Worm (Caenorhabditis elegans) whole organism, midembryonic: ENCODE data around the gene ipla-5.
A peak's percentile ranks its signal among the peaks of the same experiment; 100 is the strongest.
"Not testable (repeated sequence)": the region's sequence is repeated elsewhere in the genome, so short reads cannot be mapped to it uniquely, and the experiment has no call there.

Experiments
- T22C8.4 ChIP-seq: fragments of 200-800 bp; sonication (Bioruptor generic); IDR thresholded peaks from 2 replicates; pipeline ENCODE4 v1.3.6; 2022; ENCODE audit warnings: missing genetic modification characterization, missing compliant biosample characterization
- cog-1 ChIP-seq: sonication (generic microtip); optimal IDR thresholded peaks from 2 replicates; lab custom pipeline; 2016; ENCODE audit warnings: missing genetic modification characterization, missing compliant biosample characterization
- flt-1 ChIP-seq: fragments of 200-800 bp; sonication (Bioruptor generic); IDR thresholded peaks from 2 replicates; pipeline ENCODE4 v1.3.6; 2022; ENCODE audit warnings: missing genetic modification characterization, missing compliant biosample characterization
- klf-2 ChIP-seq: fragments of 200-800 bp; sonication (Bioruptor generic); conservative IDR thresholded peaks from 2 replicates; pipeline ENCODE4 v1.3.6; 2022; ENCODE audit warnings: missing genetic modification reagents, missing genetic modification characterization, missing compliant biosample characterization
- med-1 ChIP-seq: sonication (generic microtip); optimal IDR thresholded peaks from 2 replicates; lab custom pipeline; 2017; ENCODE audit warnings: missing genetic modification characterization, mild to moderate bottlenecking, missing compliant biosample characterization, antibody characterized with exemption, missing genetic modification reagents; ENCODE audit not compliant: insufficient read depth
- ref-1 ChIP-seq: fragments of 200-800 bp; sonication (Bioruptor generic); conservative IDR thresholded peaks from 2 replicates; pipeline ENCODE4 v1.3.6; 2022; ENCODE audit warnings: missing genetic modification reagents, missing genetic modification characterization, missing compliant biosample characterization
- tab-1 ChIP-seq: fragments of 200-800 bp; sonication (Bioruptor generic); IDR thresholded peaks from 2 replicates; pipeline ENCODE4 v1.3.6; 2022; ENCODE audit warnings: missing genetic modification characterization, missing compliant biosample characterization
- ztf-23 ChIP-seq: fragments of 200-800 bp; sonication (Bioruptor generic); IDR thresholded peaks from 2 replicates; pipeline ENCODE4 v1.3.6; 2022; ENCODE audit warnings: missing genetic modification reagents, missing genetic modification characterization, missing compliant biosample characterization
- ztf-29 ChIP-seq: fragments of 200-800 bp; sonication (Bioruptor generic); IDR thresholded peaks from 2 replicates; pipeline ENCODE4 v1.3.6; 2022; ENCODE audit warnings: missing genetic modification reagents, missing genetic modification characterization, missing compliant biosample characterization

Gene ipla-5

DNA sequence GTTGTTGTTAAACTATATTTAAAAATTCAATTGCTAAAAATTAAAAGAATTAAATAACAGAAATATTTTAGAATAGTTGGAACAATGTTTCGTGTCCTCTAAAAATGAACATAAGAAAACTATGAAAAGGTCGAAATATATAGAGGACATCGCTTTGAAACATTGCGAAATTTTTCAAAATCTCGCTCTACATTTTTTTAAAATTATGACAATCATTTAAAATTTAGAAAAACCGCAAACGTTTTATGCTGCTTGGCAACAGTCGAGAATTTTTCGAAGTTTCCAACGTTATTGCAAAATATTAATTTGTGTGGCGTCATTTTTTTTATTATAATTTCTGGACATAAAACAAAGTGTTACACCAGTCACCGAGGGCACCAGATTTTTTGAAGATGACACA lies at the start of gene ipla-5, which contains the start of gene parg-2:
Gene ipla-5 (plus strand): TSS at position 216 of the 400 bp plus-strand sequence.
Gene parg-2 (minus strand): TSS at position 101 of the 400 bp plus-strand sequence.
- TF ChIP-seq tab-1, ztf-23, klf-2 (GFP tag; lab: Robert Waterston, UW): not testable (repeated sequence)

DNA sequence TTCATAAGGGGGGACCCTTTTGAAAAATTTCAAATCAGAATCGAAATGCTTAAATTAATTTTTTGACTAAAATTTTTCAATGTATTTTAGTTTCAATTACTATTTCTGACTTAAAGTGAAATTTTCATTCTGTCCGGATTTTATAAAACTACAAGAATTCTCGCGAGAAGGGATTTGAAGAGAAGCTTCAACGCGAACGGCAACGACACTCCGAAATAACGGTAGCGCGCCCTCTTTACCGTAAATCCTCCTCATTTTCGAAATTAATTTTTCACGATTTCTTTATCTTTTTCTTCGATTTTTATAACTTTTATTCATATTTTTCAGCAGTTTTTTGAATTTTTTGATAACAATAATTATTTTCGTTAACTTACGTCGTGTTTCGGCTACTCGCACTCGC lies 49.3 kb upstream of the ipla-5 start:
- no peak for TF ChIP-seq med-1
- no peak for TF ChIP-seq ref-1 (GFP tag; lab: Robert Waterston, UW)
- TF ChIP-seq klf-2 (GFP tag; lab: Robert Waterston, UW): no peak
- no peak for TF ChIP-seq tab-1 (GFP tag; lab: Robert Waterston, UW)
- TF ChIP-seq flt-1 (GFP tag; lab: Robert Waterston, UW): no peak
- TF ChIP-seq T22C8.4 (GFP tag; lab: Robert Waterston, UW): no peak
- TF ChIP-seq cog-1: no peak
- TF ChIP-seq ztf-29 (GFP tag; lab: Robert Waterston, UW): no peak
- TF ChIP-seq ztf-23 (GFP tag; lab: Robert Waterston, UW): no peak

DNA sequence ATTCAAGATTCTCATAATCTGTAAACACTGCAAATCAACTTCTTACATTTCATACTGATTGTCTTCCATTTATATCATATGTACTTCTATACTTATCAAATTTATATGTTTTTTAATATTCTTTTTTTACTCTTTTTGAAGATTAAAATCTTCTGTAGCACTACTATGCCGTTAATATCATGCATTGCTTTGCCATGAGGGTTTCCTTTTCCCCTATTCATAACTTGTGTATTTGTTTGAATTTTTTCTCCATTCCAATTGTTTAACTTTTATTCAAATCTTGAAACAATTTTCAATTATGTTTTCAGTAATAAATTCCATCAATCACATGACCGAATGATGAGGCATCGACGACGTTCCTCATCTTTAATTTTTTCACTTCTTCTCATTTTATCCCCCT lies 46.4 kb upstream of the ipla-5 start, which contains the start of gene cdh-5:
Gene cdh-5 (plus strand): TSS at position 301 of the 400 bp plus-strand sequence.
- TF ChIP-seq klf-2 (GFP tag; lab: Robert Waterston, UW) (no peak), flt-1 (GFP tag; lab: Robert Waterston, UW) (no peak), ztf-29 (GFP tag; lab: Robert Waterston, UW) (no peak), med-1 (no peak), cog-1 (no peak), ref-1 (GFP tag; lab: Robert Waterston, UW) (no peak), tab-1 (GFP tag; lab: Robert Waterston, UW) (no peak), T22C8.4 (GFP tag; lab: Robert Waterston, UW) (no peak), ztf-23 (GFP tag; lab: Robert Waterston, UW) (no peak)

ce11 chrIV:8673733-8674375 lies 41.2 kb upstream of the ipla-5 start:
- TF ChIP-seq klf-2 (GFP tag; lab: Robert Waterston, UW) (no peak), cog-1 (no peak), tab-1 (GFP tag; lab: Robert Waterston, UW) (no peak), ztf-29 (GFP tag; lab: Robert Waterston, UW) (no peak), med-1 (no peak), ref-1 (GFP tag; lab: Robert Waterston, UW) (no peak), flt-1 (GFP tag; lab: Robert Waterston, UW) (no peak), ztf-23 (GFP tag; lab: Robert Waterston, UW) (no peak), T22C8.4 (GFP tag; lab: Robert Waterston, UW) (no peak)

DNA sequence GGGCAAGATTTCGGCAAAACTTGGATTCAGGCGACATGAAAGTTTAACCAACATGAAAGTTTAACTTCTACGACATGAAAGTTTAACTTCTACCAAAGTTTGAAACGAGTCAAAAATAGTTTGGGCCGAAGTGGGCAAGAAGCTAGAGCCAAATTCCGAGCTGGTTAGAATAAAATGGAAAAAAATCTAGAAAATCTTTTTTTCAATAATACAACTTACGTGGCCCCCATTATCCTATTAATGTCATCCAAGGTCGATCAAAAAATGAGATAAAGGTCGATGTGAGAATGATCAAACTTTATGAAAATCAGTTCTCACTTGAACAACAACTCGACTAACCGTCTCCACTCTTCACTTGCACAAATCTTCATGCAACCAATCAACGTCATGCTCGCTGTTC lies 37.7 kb upstream of the ipla-5 start, which contains the start of gene F08B4.8:
Gene F08B4.8 (plus strand): TSS at position 301 of the 400 bp plus-strand sequence.
- TF ChIP-seq med-1 (no peak), klf-2 (GFP tag; lab: Robert Waterston, UW) (no peak), flt-1 (GFP tag; lab: Robert Waterston, UW) (no peak), ref-1 (GFP tag; lab: Robert Waterston, UW) (no peak), T22C8.4 (GFP tag; lab: Robert Waterston, UW) (no peak), tab-1 (GFP tag; lab: Robert Waterston, UW) (no peak), cog-1 (no peak), ztf-29 (GFP tag; lab: Robert Waterston, UW) (no peak), ztf-23 (GFP tag; lab: Robert Waterston, UW) (no peak)

ce11 chrIV:8679225-8679624 lies 35.8 kb upstream of the ipla-5 start, which contains the start of gene nlp-60:
Gene nlp-60, minus strand, starts transcription at chrIV:8679325.
- TF ChIP-seq klf-2 (GFP tag; lab: Robert Waterston, UW) (no peak), flt-1 (GFP tag; lab: Robert Waterston, UW) (no peak), tab-1 (GFP tag; lab: Robert Waterston, UW) (no peak), T22C8.4 (GFP tag; lab: Robert Waterston, UW) (no peak), cog-1 (no peak), ztf-23 (GFP tag; lab: Robert Waterston, UW) (no peak), ref-1 (GFP tag; lab: Robert Waterston, UW) (no peak), ztf-29 (GFP tag; lab: Robert Waterston, UW) (no peak), med-1 (no peak)

DNA sequence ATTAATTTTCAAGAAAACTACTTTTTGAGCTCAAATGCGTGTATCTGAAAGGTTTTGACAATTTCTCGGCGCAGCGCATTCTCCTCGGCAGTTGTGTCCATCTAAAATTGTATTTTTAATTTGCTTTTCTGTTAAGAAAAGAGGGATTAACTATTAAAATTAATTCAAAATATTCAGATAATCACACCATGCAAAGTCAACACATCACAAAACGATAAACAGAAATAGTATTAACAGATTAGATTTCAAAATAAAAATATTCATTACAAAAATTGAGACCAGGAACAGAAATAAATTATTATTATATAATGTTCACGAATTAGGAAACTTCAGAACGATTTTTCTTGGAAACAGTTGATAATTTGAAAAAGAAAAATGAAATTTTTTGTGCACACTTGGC lies 28.5 kb upstream of the ipla-5 start, which contains the start of gene pole-2:
Gene pole-2 (minus strand): TSS at position 101 of the 400 bp plus-strand sequence.
- no peak for TF ChIP-seq klf-2 (GFP tag; lab: Robert Waterston, UW)
- TF ChIP-seq flt-1 (GFP tag; lab: Robert Waterston, UW): no peak
- TF ChIP-seq med-1: no peak
- TF ChIP-seq ref-1 (GFP tag; lab: Robert Waterston, UW): no peak
- no peak for TF ChIP-seq T22C8.4 (GFP tag; lab: Robert Waterston, UW)
- no peak for TF ChIP-seq cog-1
- TF ChIP-seq tab-1 (GFP tag; lab: Robert Waterston, UW): no peak
- TF ChIP-seq ztf-29 (GFP tag; lab: Robert Waterston, UW): no peak
- no peak for TF ChIP-seq ztf-23 (GFP tag; lab: Robert Waterston, UW)

ce11 chrIV:8686966-8687365 lies 28.1 kb upstream of the ipla-5 start:
- TF ChIP-seq cog-1 (no peak), flt-1 (GFP tag; lab: Robert Waterston, UW) (no peak), med-1 (no peak), T22C8.4 (GFP tag; lab: Robert Waterston, UW) (no peak), klf-2 (GFP tag; lab: Robert Waterston, UW) (no peak), ztf-29 (GFP tag; lab: Robert Waterston, UW) (no peak), ztf-23 (GFP tag; lab: Robert Waterston, UW) (no peak), tab-1 (GFP tag; lab: Robert Waterston, UW) (no peak), ref-1 (GFP tag; lab: Robert Waterston, UW) (no peak)

DNA sequence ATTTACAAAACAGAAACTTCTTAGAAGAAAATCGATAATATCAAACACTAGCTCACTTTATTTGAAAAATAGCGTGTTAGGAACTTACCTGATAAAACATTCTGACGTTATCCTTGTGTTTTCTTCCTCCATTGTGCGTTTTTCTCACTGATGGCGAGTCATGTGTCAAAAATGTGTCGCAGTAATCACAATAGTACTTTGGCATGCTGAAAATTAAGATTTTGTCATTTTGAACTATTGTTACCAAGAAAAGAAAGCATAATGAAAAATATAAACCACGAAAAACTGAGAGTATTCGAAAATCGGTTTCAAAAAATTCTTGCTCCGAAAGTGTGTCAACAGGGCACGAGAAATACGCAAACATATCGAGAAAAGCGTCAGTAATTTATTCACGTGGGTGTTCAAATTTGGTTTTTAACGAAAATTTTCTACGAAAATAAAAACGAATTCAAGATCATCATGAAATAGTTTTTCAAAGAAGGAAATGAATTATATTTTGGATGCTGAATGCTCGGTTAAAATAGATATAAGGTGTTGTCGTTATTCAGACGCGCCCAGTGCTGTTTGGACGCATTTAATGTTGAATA lies 27.3 kb upstream of the ipla-5 start, which contains the start of gene snrp-3:
Gene snrp-3 (minus strand): TSS at position 206 of the 587 bp plus-strand sequence.
- no peak for TF ChIP-seq med-1
- peak; percentile 37 for TF ChIP-seq cog-1
- no peak for TF ChIP-seq klf-2 (GFP tag; lab: Robert Waterston, UW)
- TF ChIP-seq tab-1 (GFP tag; lab: Robert Waterston, UW): no peak
- peak; percentile 70; the same call in 1 of the 2 replicates for TF ChIP-seq T22C8.4 (GFP tag; lab: Robert Waterston, UW)
